Fruit fly (Drosophila melanogaster): Measurements from ENCODE around the gene Fip1.

dm6 chr3R:4471846-4472693 lies 12.7 kb upstream of the Fip1 start:
- TF ChIP-seq lola (GFP tag; optimal IDR thresholded peaks at IDR 0.05) (no peak), HLH106 (tag; optimal IDR thresholded peaks at IDR 0.05) (no peak)

Measured in whole organism, wandering third instar larva.